Fruit fly (Drosophila melanogaster) whole organism, embryonic: ENCODE results near the gene cold.

Source experiments
- Aef1 ChIP-seq: fragments of 200-800 bp; sonication (Bioruptor generic); IDR thresholded peaks from 3 replicates; pipeline ENCODE4 v1.3.6; 2022; ENCODE audit warnings: missing biosample characterization, missing genetic modification characterization
- CG10959 ChIP-seq: fragments of 200-800 bp; sonication (Bioruptor generic); IDR thresholded peaks from 2 replicates; pipeline ENCODE4 v1.3.6; 2022; ENCODE audit warnings: missing biosample characterization, missing genetic modification characterization
- CG11696 ChIP-seq: fragments of 200-800 bp; sonication (Bioruptor generic); IDR thresholded peaks from 2 replicates; pipeline ENCODE4 v1.3.6; 2022; ENCODE audit warnings: missing biosample characterization, missing genetic modification characterization
- CG12659 ChIP-seq: fragments of 200-800 bp; sonication (Bioruptor generic); optimal IDR thresholded peaks from 3 replicates; lab custom pipeline; 2017; ENCODE audit warnings: mild to moderate bottlenecking, missing biosample characterization, missing genetic modification reagents, missing genetic modification characterization
- CG13287 ChIP-seq: fragments of 200-800 bp; sonication (Bioruptor generic); IDR thresholded peaks from 2 replicates; pipeline ENCODE4 v1.3.6; 2022; ENCODE audit warnings: missing biosample characterization, missing genetic modification characterization; ENCODE audit not compliant: partially characterized antibody
- CG15269 ChIP-seq: fragments of 200-800 bp; sonication (Bioruptor generic); optimal IDR thresholded peaks from 2 replicates; lab custom pipeline; 2018; ENCODE audit warnings: missing biosample characterization, mild to moderate bottlenecking, missing genetic modification characterization, moderate library complexity
- CG15696 ChIP-seq: fragments of 200-800 bp; sonication (Bioruptor generic); optimal IDR thresholded peaks from 2 replicates; lab custom pipeline; 2019; ENCODE audit warnings: missing biosample characterization, mild to moderate bottlenecking, missing genetic modification characterization, moderate library complexity
- CG17385 ChIP-seq: fragments of 200-800 bp; sonication (Bioruptor generic); optimal IDR thresholded peaks from 3 replicates; lab custom pipeline; 2018; ENCODE audit warnings: missing biosample characterization, mild to moderate bottlenecking, missing genetic modification characterization
- CG18011 ChIP-seq: fragments of 200-800 bp; sonication (Bioruptor generic); optimal IDR thresholded peaks from 2 replicates; lab custom pipeline; 2017; ENCODE audit warnings: missing biosample characterization, missing genetic modification characterization, mild to moderate bottlenecking, moderate library complexity, missing genotype
- CG31224 ChIP-seq: fragments of 200-800 bp; sonication (Bioruptor generic); IDR thresholded peaks from 2 replicates; pipeline ENCODE4 v1.3.6; 2022; ENCODE audit warnings: missing biosample characterization, missing genetic modification characterization
- CG3838 ChIP-seq: fragments of 200-800 bp; sonication (Bioruptor generic); optimal IDR thresholded peaks from 3 replicates; lab custom pipeline; 2016; ENCODE audit warnings: missing biosample characterization, missing genetic modification characterization
- CG6654 ChIP-seq: fragments of 200-800 bp; sonication (Bioruptor generic); optimal IDR thresholded peaks from 2 replicates; lab custom pipeline; 2017; ENCODE audit warnings: missing biosample characterization, mild to moderate bottlenecking, missing genetic modification characterization
- CG6791 ChIP-seq: fragments of 200-800 bp; sonication (Bioruptor generic); IDR thresholded peaks from 3 replicates; pipeline ENCODE4 v1.3.6; 2022; ENCODE audit warnings: missing biosample characterization, missing genetic modification characterization; ENCODE audit not compliant: partially characterized antibody
- CG7372 ChIP-seq: fragments of 200-800 bp; sonication (Bioruptor generic); IDR thresholded peaks from 2 replicates; pipeline ENCODE4 v1.3.6; 2022; ENCODE audit warnings: missing biosample characterization, missing genetic modification characterization
- CG7786 ChIP-seq: fragments of 200-800 bp; sonication (Bioruptor generic); optimal IDR thresholded peaks from 2 replicates; lab custom pipeline; 2016; ENCODE audit warnings: missing biosample characterization, missing genetic modification characterization
- CG8924 ChIP-seq: fragments of 200-800 bp; optimal IDR thresholded peaks from 3 replicates; lab custom pipeline; 2019; ENCODE audit warnings: missing biosample characterization, mild to moderate bottlenecking, missing genetic modification characterization, moderate library complexity
- CG9609 ChIP-seq: fragments of 200-800 bp; sonication (Bioruptor generic); optimal IDR thresholded peaks from 3 replicates; lab custom pipeline; 2016; ENCODE audit warnings: missing biosample characterization, missing genetic modification characterization
- CTCF ChIP-seq: fragments of 200-800 bp; sonication (Bioruptor generic); optimal IDR thresholded peaks from 2 replicates; lab custom pipeline; 2017; ENCODE audit warnings: missing biosample characterization, mild to moderate bottlenecking, missing genetic modification characterization, moderate library complexity
- Dip3 ChIP-seq: fragments of 200-800 bp; sonication (Bioruptor generic); optimal IDR thresholded peaks from 3 replicates; lab custom pipeline; 2016; ENCODE audit warnings: missing biosample characterization, missing genetic modification characterization
- Dp ChIP-seq: fragments of 200-800 bp; sonication (Bioruptor generic); optimal IDR thresholded peaks from 2 replicates; lab custom pipeline; 2018; ENCODE audit warnings: missing biosample characterization, mild to moderate bottlenecking, missing genetic modification characterization, moderate library complexity
- Drgx ChIP-seq: fragments of 200-800 bp; sonication (Bioruptor generic); IDR thresholded peaks from 2 replicates; pipeline ENCODE4 v1.3.6; 2022; ENCODE audit warnings: missing biosample characterization, missing genetic modification characterization
- Ets65A ChIP-seq: fragments of 200-800 bp; sonication (Bioruptor generic); peaks from one replicate; lab custom pipeline; 2016; ENCODE audit warnings: missing biosample characterization, missing genetic modification characterization
- GATAe ChIP-seq: fragments of 200-800 bp; sonication (Bioruptor generic); conservative IDR thresholded peaks from 2 replicates; pipeline ENCODE4 v1.3.6; 2022; ENCODE audit warnings: missing biosample characterization, missing genetic modification characterization
- HHEX ChIP-seq: fragments of 200-800 bp; sonication (Bioruptor generic); optimal IDR thresholded peaks from 3 replicates; lab custom pipeline; 2017; ENCODE audit warnings: missing biosample characterization, mild to moderate bottlenecking, missing genetic modification characterization, missing genetic modification reagents
- HmgD ChIP-seq: fragments of 200-800 bp; sonication (Bioruptor generic); optimal IDR thresholded peaks from 3 replicates; lab custom pipeline; 2016; ENCODE audit warnings: missing biosample characterization, missing genetic modification characterization
- Kr ChIP-seq: fragments of 200-800 bp; sonication (Bioruptor generic); optimal IDR thresholded peaks from 2 replicates; lab custom pipeline; 2017; ENCODE audit warnings: missing biosample characterization, mild to moderate bottlenecking, missing genetic modification characterization
- Lpt ChIP-seq: fragments of >200 bp; optimal IDR thresholded peaks from 2 replicates; lab custom pipeline; 2018; ENCODE audit warnings: missing biosample characterization, missing genetic modification characterization
- Med ChIP-seq: fragments of 200-800 bp; sonication (Bioruptor generic); peaks from one replicate; lab custom pipeline; 2016; ENCODE audit warnings: missing biosample characterization, missing genetic modification characterization, mild to moderate bottlenecking, inconsistent platforms, moderate library complexity
- Myb ChIP-seq: fragments of 200-800 bp; sonication (Bioruptor generic); optimal IDR thresholded peaks from 2 replicates; lab custom pipeline; 2016; ENCODE audit warnings: missing biosample characterization, missing genetic modification characterization
- Spps ChIP-seq: fragments of 200-800 bp; sonication (Bioruptor generic); optimal IDR thresholded peaks from 2 replicates; lab custom pipeline; 2018; ENCODE audit warnings: missing biosample characterization, mild to moderate bottlenecking, missing genetic modification characterization
- al ChIP-seq: fragments of 200-800 bp; sonication (Bioruptor generic); IDR thresholded peaks from 2 replicates; pipeline ENCODE4 v1.3.6; 2022; ENCODE audit warnings: missing biosample characterization, missing genetic modification characterization
- ase ChIP-seq: fragments of 200-800 bp; sonication (Bioruptor generic); IDR thresholded peaks from 3 replicates; pipeline ENCODE4 v1.3.6; 2022; ENCODE audit warnings: missing biosample characterization, missing genetic modification characterization
- ato ChIP-seq: fragments of 200-800 bp; sonication (Bioruptor generic); IDR thresholded peaks from 2 replicates; pipeline ENCODE4 v1.3.6; 2022; ENCODE audit warnings: missing biosample characterization, missing genetic modification characterization; ENCODE audit not compliant: partially characterized antibody
- bsh ChIP-seq, 2 experiments: fragments of 200-800 bp; sonication (Bioruptor generic); optimal IDR thresholded peaks; 2 replicates each; lab custom pipeline; 2017 to 2018; ENCODE audit warnings: mild to moderate bottlenecking in 2 of 2, missing biosample characterization in 2 of 2, missing genetic modification characterization in 2 of 2, moderate library complexity in 1 of 2
- chinmo ChIP-seq: fragments of 200-800 bp; sonication (Bioruptor generic); IDR thresholded peaks from 4 replicates; pipeline ENCODE4 v1.3.6; 2022; ENCODE audit warnings: missing biosample characterization, missing genetic modification characterization; ENCODE audit not compliant: partially characterized antibody
- corto ChIP-seq: fragments of 200-800 bp; sonication (Bioruptor generic); optimal IDR thresholded peaks from 2 replicates; lab custom pipeline; 2016; ENCODE audit warnings: missing biosample characterization, mild to moderate bottlenecking, missing genetic modification characterization, moderate library complexity
- dm ChIP-seq: fragments of 200-800 bp; sonication (Bioruptor generic); optimal IDR thresholded peaks from 3 replicates; lab custom pipeline; 2016; ENCODE audit warnings: missing biosample characterization, missing genetic modification characterization
- grn ChIP-seq: fragments of 200-800 bp; sonication (Bioruptor generic); optimal IDR thresholded peaks from 3 replicates; lab custom pipeline; 2017; ENCODE audit warnings: missing biosample characterization, missing genetic modification characterization
- gt ChIP-seq: fragments of 200-800 bp; sonication (Bioruptor generic); IDR thresholded peaks from 2 replicates; pipeline ENCODE4 v1.3.6; 2022; ENCODE audit warnings: missing biosample characterization, missing genetic modification characterization
- nerfin-2 ChIP-seq: fragments of 200-800 bp; sonication (Bioruptor generic); IDR thresholded peaks from 2 replicates; pipeline ENCODE4 v1.3.6; 2022; ENCODE audit warnings: missing biosample characterization, missing genetic modification characterization; ENCODE audit not compliant: partially characterized antibody
- nom ChIP-seq: fragments of 200-800 bp; sonication (Bioruptor generic); optimal IDR thresholded peaks from 2 replicates; lab custom pipeline; 2017; ENCODE audit warnings: missing biosample characterization, missing genetic modification characterization, mild to moderate bottlenecking, moderate library complexity, missing genetic modification reagents
- run ChIP-seq: fragments of 200-800 bp; sonication (Bioruptor generic); optimal IDR thresholded peaks from 3 replicates; lab custom pipeline; 2018; ENCODE audit warnings: missing biosample characterization, mild to moderate bottlenecking, missing genetic modification characterization
- sd ChIP-seq: fragments of 200-800 bp; sonication (Bioruptor generic); optimal IDR thresholded peaks from 3 replicates; lab custom pipeline; 2018; ENCODE audit warnings: missing biosample characterization, mild to moderate bottlenecking, missing genetic modification characterization, moderate library complexity
- slp2 ChIP-seq: fragments of 200-800 bp; sonication (Bioruptor generic); optimal IDR thresholded peaks from 2 replicates; lab custom pipeline; 2016; ENCODE audit warnings: missing biosample characterization, missing genetic modification characterization
- tap ChIP-seq: fragments of 200-800 bp; optimal IDR thresholded peaks from 3 replicates; lab custom pipeline; 2019; ENCODE audit warnings: missing biosample characterization, mild to moderate bottlenecking, missing genetic modification characterization, moderate library complexity
- unpg ChIP-seq: fragments of 200-800 bp; sonication (Bioruptor generic); optimal IDR thresholded peaks from 3 replicates; lab custom pipeline; 2018; ENCODE audit warnings: missing biosample characterization, mild to moderate bottlenecking, missing genetic modification characterization, moderate library complexity
- vvl ChIP-seq: fragments of 200-800 bp; sonication (Bioruptor generic); IDR thresholded peaks from 2 replicates; pipeline ENCODE4 v1.3.6; 2022; ENCODE audit warnings: missing biosample characterization, missing genetic modification characterization

The cold gene

DNA sequence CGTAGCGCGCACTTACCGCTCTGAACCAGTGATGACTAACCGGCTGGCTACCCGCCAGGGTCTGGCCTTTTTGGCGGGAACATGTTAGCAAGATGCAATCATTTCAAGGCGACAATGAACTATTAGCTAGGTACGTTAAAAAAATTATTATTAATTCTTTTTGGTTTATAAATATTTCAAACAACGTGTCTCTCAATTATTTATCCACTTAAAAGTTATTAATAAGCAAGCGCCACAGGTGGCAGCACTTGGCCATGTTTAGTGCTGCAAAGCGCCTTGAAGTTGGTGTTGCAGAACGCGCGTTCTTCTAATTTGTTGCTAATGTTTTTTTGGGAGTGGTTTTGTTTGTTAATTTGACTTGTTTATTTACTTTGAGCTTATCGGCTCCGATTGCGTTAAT lies at the start of gene cold, which contains the start of gene Ipk2 (continued):
- peak; percentile 63 for TF ChIP-seq Dp
- peak; percentile 99 for TF ChIP-seq Ets65A
- TF ChIP-seq HHEX (GFP tag; lab: Kevin White, UChicago): peak; percentile 84
- TF ChIP-seq dm (GFP tag; lab: Kevin White, UChicago): peak; percentile 61
- peak; percentile 64 for TF ChIP-seq CG31224
- TF ChIP-seq GATAe (GFP tag; lab: Robert Waterston, UW): peak; percentile 56; the same call in 1 of the 2 replicates
- peak; percentile 29 for TF ChIP-seq Spps (tag; lab: Kevin White, UChicago)
- peak; percentile 49 for TF ChIP-seq CG6654 (GFP tag; lab: Kevin White, UChicago)
- peak; percentile 84 for TF ChIP-seq Dip3 (GFP tag; lab: Kevin White, UChicago)
- no peak for TF ChIP-seq Lpt (GFP tag; lab: Kevin White, UChicago)
- no peak for TF ChIP-seq corto (GFP tag; lab: Kevin White, UChicago)
- peak; percentile 93 for TF ChIP-seq CG12659 (GFP tag; lab: Kevin White, UChicago)
- peak; percentile 39 for TF ChIP-seq run (tag; lab: Kevin White, UChicago)
- TF ChIP-seq CG7786 (GFP tag; lab: Kevin White, UChicago): peak; percentile 77
- TF ChIP-seq CG10959: peak; percentile 28; the same call in 1 of the 2 replicates
- TF ChIP-seq CG7372 (GFP tag; lab: Robert Waterston, UW): peak; percentile 66
- TF ChIP-seq CG3838 (GFP tag; lab: Kevin White, UChicago): peak; percentile 59
- TF ChIP-seq unpg (GFP tag; lab: Kevin White, UChicago): peak; percentile 78
- TF ChIP-seq CG8924 (tag; lab: Kevin White, UChicago): peak; percentile 96
- no peak for TF ChIP-seq tap (tag; lab: Kevin White, UChicago)
- peak; percentile 63 for TF ChIP-seq Myb
- TF ChIP-seq CTCF (GFP tag; lab: Kevin White, UChicago): peak; percentile 70
- TF ChIP-seq CG11696: no peak
- TF ChIP-seq ato (GFP tag; lab: Robert Waterston, UW): peak; percentile 40; the same call in 1 of the 2 replicates
- TF ChIP-seq CG15696: peak; percentile 69
- TF ChIP-seq CG13287: peak; percentile 59
- peak; percentile 53 for TF ChIP-seq slp2 (GFP tag; lab: Kevin White, UChicago)
- no peak for TF ChIP-seq ase
- TF ChIP-seq CG17385 (GFP tag; lab: Kevin White, UChicago): peak; percentile 76
- peak; percentile 69; the same call in 2 of the 3 replicates for TF ChIP-seq Aef1 (GFP tag; lab: Robert Waterston, UW)

DNA sequence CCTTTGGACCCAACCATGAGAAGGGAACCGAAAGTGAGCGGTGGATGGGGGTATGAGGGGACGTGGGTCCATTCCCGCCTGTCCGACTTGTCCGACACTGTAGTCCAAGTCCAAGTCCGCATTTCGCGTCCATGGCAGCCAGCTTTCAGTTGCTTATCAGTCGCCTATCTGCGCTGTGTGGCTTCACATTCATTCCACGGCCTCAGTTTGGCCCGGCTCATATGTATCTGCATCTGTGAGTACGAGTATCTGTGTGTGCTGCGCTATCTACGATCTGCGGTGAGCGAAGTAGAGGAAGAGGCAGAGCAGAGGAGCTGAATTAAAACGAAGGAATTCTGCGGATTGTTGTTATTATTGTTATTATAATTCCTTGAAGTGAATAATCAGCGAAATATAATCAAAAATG lies 49.6 kb upstream of the cold start:
- peak; percentile 65 for TF ChIP-seq CG18011 (GFP tag; lab: Kevin White, UChicago)
- TF ChIP-seq CG9609: no peak
- TF ChIP-seq sd (tag; lab: Kevin White, UChicago): peak; percentile 37
- 0 out of 2 replicates have a peak, but pooled peaks have one; percentile 21 for TF ChIP-seq vvl (GFP tag; lab: Robert Waterston, UW)
- no peak for TF ChIP-seq slp2 (GFP tag; lab: Kevin White, UChicago)
- TF ChIP-seq Drgx (GFP tag; lab: Robert Waterston, UW): peak; percentile 36; the same call in 1 of the 2 replicates
- peak; percentile 22 for TF ChIP-seq Med (GFP tag; lab: Kevin White, UChicago)
- TF ChIP-seq nom: peak; percentile 87
- TF ChIP-seq al (GFP tag; lab: Robert Waterston, UW): no peak
- no peak for TF ChIP-seq nerfin-2 (GFP tag; lab: Robert Waterston, UW)
- peak; percentile 96 for TF ChIP-seq grn
- TF ChIP-seq HmgD (GFP tag; lab: Kevin White, UChicago): no peak
- peak; percentile 28; the same call in 1 of the 3 replicates for TF ChIP-seq CG6791
- TF ChIP-seq CG15269 (tag; lab: Kevin White, UChicago): peak; percentile 15
- TF ChIP-seq Dp: no peak
- TF ChIP-seq bsh (GFP tag; optimal IDR thresholded peaks at IDR 0.05; lab: Kevin White, UChicago): peak in 1 of 2 experiments; percentile 53
- TF ChIP-seq gt (GFP tag; lab: Robert Waterston, UW): 0 out of 2 replicates have a peak, but pooled peaks have one; percentile 12
- 0 out of 4 replicates have a peak, but pooled peaks have one; percentile 50 for TF ChIP-seq chinmo (GFP tag; lab: Robert Waterston, UW)
- TF ChIP-seq Kr: no peak
